In genomic region chrX:11452846-11453391, dm6 we compare ENCODE assay signal across 1 fruit fly cellular context.
TF ChIP-seq lines count a peak whose summit lies in the region.

No protein-coding gene starts in this region.

TF ChIP-seq in whole organism, embryonic, 481 proteins besides CTCF, POLR2A, EP300 and RAD21 (continued from another document):
- TF ChIP-seq hkb (optimal IDR thresholded peaks at IDR 0.05; lab: Kevin White, UChicago), result no peak
- TF ChIP-seq hkb (GFP tag; IDR thresholded peaks at IDR 0.05; lab: Robert Waterston, UW), result peak; percentile 89
- TF ChIP-seq fd64A (GFP tag; optimal IDR thresholded peaks at IDR 0.05; lab: Kevin White, UChicago), result peak; percentile 50
- TF ChIP-seq schlank (tag; optimal IDR thresholded peaks at IDR 0.05; lab: Kevin White, UChicago), result peak; percentile 59
- peak; percentile 63 for TF ChIP-seq CG4424 (GFP tag; optimal IDR thresholded peaks at IDR 0.05; lab: Kevin White, UChicago)
- TF ChIP-seq CG32532 (GFP tag; IDR thresholded peaks at IDR 0.05; lab: Robert Waterston, UW), result peak; percentile 81
- TF ChIP-seq ap (GFP tag; IDR thresholded peaks at IDR 0.05; lab: Robert Waterston, UW), result peak; percentile 75
- TF ChIP-seq amos (GFP tag; IDR thresholded peaks at IDR 0.05; lab: Robert Waterston, UW; ENCODE audit: partially characterized antibody), result no peak
- TF ChIP-seq bab2 (GFP tag; optimal IDR thresholded peaks at IDR 0.05; lab: Kevin White, UChicago), result peak; percentile 85
- peak; percentile 80 for TF ChIP-seq CG11504 (tag; optimal IDR thresholded peaks at IDR 0.05; lab: Kevin White, UChicago)
- TF ChIP-seq Xrp1 (GFP tag; IDR thresholded peaks at IDR 0.05; lab: Robert Waterston, UW), result peak; percentile 91
- peak; percentile 47 for TF ChIP-seq CG4820 (GFP tag; optimal IDR thresholded peaks at IDR 0.05; lab: Kevin White, UChicago)
- TF ChIP-seq CG43689 (GFP tag; IDR thresholded peaks at IDR 0.05; lab: Robert Waterston, UW), result peak; percentile 45; the same call in 1 of the 2 replicates
- TF ChIP-seq usp (GFP tag; optimal IDR thresholded peaks at IDR 0.05; lab: Kevin White, UChicago), result no peak
- TF ChIP-seq CG1024 (GFP tag; IDR thresholded peaks at IDR 0.05; lab: Robert Waterston, UW), result peak; percentile 76
- peak; percentile 40 for TF ChIP-seq CG17802 (tag; optimal IDR thresholded peaks at IDR 0.05; lab: Kevin White, UChicago)
- TF ChIP-seq ttk (GFP tag; IDR thresholded peaks at IDR 0.05; lab: Robert Waterston, UW), result peak; percentile 83
- no peak for TF ChIP-seq lov (optimal IDR thresholded peaks at IDR 0.05; lab: Kevin White, UChicago)
- peak; percentile 68; the same call in 2 of the 3 replicates for TF ChIP-seq lov (GFP tag; IDR thresholded peaks at IDR 0.05; lab: Robert Waterston, UW)
- TF ChIP-seq Rfx (GFP tag; IDR thresholded peaks at IDR 0.05; lab: Robert Waterston, UW), result peak; percentile 84
- peak; percentile 28; the same call in 1 of the 2 replicates for TF ChIP-seq CG13287 (GFP tag; IDR thresholded peaks at IDR 0.05; lab: Robert Waterston, UW; ENCODE audit: partially characterized antibody)
- TF ChIP-seq H2.0 (GFP tag; IDR thresholded peaks at IDR 0.05; lab: Robert Waterston, UW), result peak; percentile 87
- TF ChIP-seq CG4854 (GFP tag; optimal IDR thresholded peaks at IDR 0.05; lab: Kevin White, UChicago), result peak; percentile 56
- TF ChIP-seq prd (optimal IDR thresholded peaks at IDR 0.05; lab: Kevin White, UChicago), result no peak
- peak; percentile 87 for TF ChIP-seq prd (GFP tag; IDR thresholded peaks at IDR 0.05; lab: Robert Waterston, UW)
- TF ChIP-seq CG13296 (GFP tag; optimal IDR thresholded peaks at IDR 0.05; lab: Kevin White, UChicago), result peak; percentile 53
- TF ChIP-seq CG12942 (GFP tag; optimal IDR thresholded peaks at IDR 0.05; lab: Kevin White, UChicago), result peak; percentile 49
- TF ChIP-seq E2f2 (GFP tag; IDR thresholded peaks at IDR 0.05; lab: Robert Waterston, UW), result peak; percentile 63; the same call in 1 of the 2 replicates
- TF ChIP-seq fd3F (GFP tag; optimal IDR thresholded peaks at IDR 0.05; lab: Kevin White, UChicago), result peak; percentile 47
- peak; percentile 44 for TF ChIP-seq CG17186 (GFP tag; optimal IDR thresholded peaks at IDR 0.05; lab: Kevin White, UChicago)
- peak; percentile 44 for TF ChIP-seq CG30020 (tag; optimal IDR thresholded peaks at IDR 0.05; lab: Kevin White, UChicago)
- TF ChIP-seq CG2129 (GFP tag; IDR thresholded peaks at IDR 0.05; lab: Robert Waterston, UW; ENCODE audit: partially characterized antibody), result no peak
- TF ChIP-seq Doc3 (GFP tag; IDR thresholded peaks at IDR 0.05; lab: Robert Waterston, UW; ENCODE audit: partially characterized antibody), result no peak
- TF ChIP-seq grn (GFP tag; optimal IDR thresholded peaks at IDR 0.05; lab: Kevin White, UChicago), result no peak
- TF ChIP-seq CG10654 (GFP tag; optimal IDR thresholded peaks at IDR 0.05; lab: Kevin White, UChicago), result peak; percentile 59
- TF ChIP-seq fru (optimal IDR thresholded peaks at IDR 0.05; lab: Kevin White, UChicago), result no peak
- TF ChIP-seq HmgD (GFP tag; optimal IDR thresholded peaks at IDR 0.05; lab: Kevin White, UChicago), result no peak
TF ChIP-seq in whole organism, embryonic: peak in this region for 368.
